Worm (Caenorhabditis elegans) whole organism, L2 larva: ENCODE results near the gene C04A11.5.

Source experiments
- R02D3.7 ChIP-seq: fragments of 150-350 bp; optimal IDR thresholded peaks from 2 replicates; lab custom pipeline; 2014; ENCODE audit warnings: missing biosample characterization, missing genetic modification characterization
- Y55F3AM.14 ChIP-seq: fragments of 200-800 bp; sonication (Bioruptor generic); optimal IDR thresholded peaks from 2 replicates; lab custom pipeline; 2018; ENCODE audit warnings: mild to moderate bottlenecking, missing genetic modification characterization, missing compliant biosample characterization
- alr-1 ChIP-seq: fragments of 150-350 bp; optimal IDR thresholded peaks from 2 replicates; lab custom pipeline; 2014; ENCODE audit warnings: missing biosample characterization, missing genetic modification characterization
- blmp-1 ChIP-seq: sonication (generic microtip); optimal IDR thresholded peaks from 2 replicates; lab custom pipeline; 2017; ENCODE audit warnings: missing genetic modification characterization, mild to moderate bottlenecking, missing compliant biosample characterization, antibody characterized with exemption, moderate library complexity; ENCODE audit not compliant: insufficient read depth
- ceh-16 ChIP-seq: fragments of 150-350 bp; optimal IDR thresholded peaks from 2 replicates; lab custom pipeline; 2014; ENCODE audit warnings: missing biosample characterization, missing genetic modification characterization
- ceh-82 ChIP-seq: fragments of 150-350 bp; optimal IDR thresholded peaks from 2 replicates; lab custom pipeline; 2014; ENCODE audit warnings: missing biosample characterization, missing genetic modification characterization
- egl-27 ChIP-seq: sonication (generic microtip); optimal IDR thresholded peaks from 3 replicates; lab custom pipeline; 2017; ENCODE audit warnings: missing biosample characterization, missing genetic modification reagents, missing genetic modification characterization
- elt-1 ChIP-seq: fragments of 150-350 bp; optimal IDR thresholded peaks from 2 replicates; lab custom pipeline; 2014; ENCODE audit warnings: missing biosample characterization, missing genetic modification characterization
- elt-3 ChIP-seq: sonication (generic microtip); optimal IDR thresholded peaks from 2 replicates; lab custom pipeline; 2017; ENCODE audit warnings: missing biosample characterization, missing genetic modification characterization
- lin-11 ChIP-seq: fragments of 150-350 bp; sonication (generic microtip); optimal IDR thresholded peaks from 2 replicates; lab custom pipeline; 2014; ENCODE audit warnings: missing biosample characterization, missing genetic modification characterization, inconsistent platforms, mixed read lengths
- lin-13 ChIP-seq: fragments of 150-350 bp; optimal IDR thresholded peaks from 2 replicates; lab custom pipeline; 2014; ENCODE audit warnings: missing biosample characterization, missing genetic modification reagents, missing genetic modification characterization
- lin-39 ChIP-seq: fragments of 150-350 bp; optimal IDR thresholded peaks from 2 replicates; lab custom pipeline; 2014; ENCODE audit warnings: missing biosample characterization, missing genetic modification reagents, missing genetic modification characterization
- mab-5 ChIP-seq: fragments of 150-350 bp; optimal IDR thresholded peaks from 2 replicates; lab custom pipeline; 2014; ENCODE audit warnings: missing biosample characterization, missing genetic modification characterization
- nhr-10 ChIP-seq: sonication (generic microtip); optimal IDR thresholded peaks from 2 replicates; lab custom pipeline; 2017; ENCODE audit warnings: missing biosample characterization, missing genetic modification characterization
- nhr-12 ChIP-seq: fragments of 150-350 bp; optimal IDR thresholded peaks from 2 replicates; lab custom pipeline; 2014; ENCODE audit warnings: missing biosample characterization, missing genetic modification characterization
- nhr-129 ChIP-seq: fragments of 150-350 bp; optimal IDR thresholded peaks from 2 replicates; lab custom pipeline; 2014; ENCODE audit warnings: missing biosample characterization, missing genetic modification characterization
- nhr-21 ChIP-seq: fragments of 150-350 bp; optimal IDR thresholded peaks from 2 replicates; lab custom pipeline; 2014; ENCODE audit warnings: missing biosample characterization, missing genetic modification characterization
- nhr-237 ChIP-seq: fragments of 150-350 bp; optimal IDR thresholded peaks from 2 replicates; lab custom pipeline; 2014; ENCODE audit warnings: missing biosample characterization, missing genetic modification characterization
- nhr-25 ChIP-seq: fragments of 150-350 bp; sonication (generic microtip); optimal IDR thresholded peaks from 3 replicates; lab custom pipeline; 2014; ENCODE audit warnings: missing biosample characterization, missing genetic modification characterization
- nhr-77 ChIP-seq: fragments of 150-350 bp; optimal IDR thresholded peaks from 2 replicates; lab custom pipeline; 2014; ENCODE audit warnings: missing biosample characterization, missing genetic modification characterization
- peb-1 ChIP-seq: fragments of 150-350 bp; optimal IDR thresholded peaks from 2 replicates; lab custom pipeline; 2014; ENCODE audit warnings: missing biosample characterization, missing genetic modification characterization
- sem-4 ChIP-seq: fragments of 150-350 bp; optimal IDR thresholded peaks from 2 replicates; lab custom pipeline; 2014; ENCODE audit warnings: missing biosample characterization, missing genetic modification reagents, missing genetic modification characterization
- sma-3 ChIP-seq: sonication (generic microtip); optimal IDR thresholded peaks from 2 replicates; lab custom pipeline; 2016; ENCODE audit warnings: missing genetic modification reagents, missing genetic modification characterization, missing compliant biosample characterization
- sma-9 ChIP-seq, 2 experiments: fragments of 150-350 bp in 1 of 2; sonication (generic microtip) in 1 of 2; optimal IDR thresholded peaks; 2 replicates each; lab custom pipeline; 2014 to 2016; ENCODE audit warnings: missing genetic modification characterization in 2 of 2, mild to moderate bottlenecking in 1 of 2, missing biosample characterization in 1 of 2, missing compliant biosample characterization in 1 of 2, missing genetic modification reagents in 1 of 2, moderate library complexity in 1 of 2
- unc-55 ChIP-seq: fragments of 150-350 bp; sonication (generic microtip); optimal IDR thresholded peaks from 3 replicates; lab custom pipeline; 2014; ENCODE audit warnings: missing biosample characterization, missing genetic modification reagents, missing genetic modification characterization
- zag-1 ChIP-seq: fragments of 150-350 bp; optimal IDR thresholded peaks from 2 replicates; lab custom pipeline; 2014; ENCODE audit warnings: missing biosample characterization, missing genetic modification characterization
- ztf-1 ChIP-seq: fragments of 200-800 bp; sonication (Bioruptor generic); conservative IDR thresholded peaks from 2 replicates; pipeline ENCODE4 v1.3.6; 2022; ENCODE audit warnings: missing genetic modification characterization, missing compliant biosample characterization
- ztf-11 ChIP-seq: sonication (generic microtip); optimal IDR thresholded peaks from 2 replicates; lab custom pipeline; 2017; ENCODE audit warnings: missing biosample characterization, missing genetic modification characterization
- ztf-4 ChIP-seq: fragments of 150-350 bp; optimal IDR thresholded peaks from 2 replicates; lab custom pipeline; 2014; ENCODE audit warnings: missing biosample characterization, missing genetic modification characterization

Gene C04A11.5

DNA sequence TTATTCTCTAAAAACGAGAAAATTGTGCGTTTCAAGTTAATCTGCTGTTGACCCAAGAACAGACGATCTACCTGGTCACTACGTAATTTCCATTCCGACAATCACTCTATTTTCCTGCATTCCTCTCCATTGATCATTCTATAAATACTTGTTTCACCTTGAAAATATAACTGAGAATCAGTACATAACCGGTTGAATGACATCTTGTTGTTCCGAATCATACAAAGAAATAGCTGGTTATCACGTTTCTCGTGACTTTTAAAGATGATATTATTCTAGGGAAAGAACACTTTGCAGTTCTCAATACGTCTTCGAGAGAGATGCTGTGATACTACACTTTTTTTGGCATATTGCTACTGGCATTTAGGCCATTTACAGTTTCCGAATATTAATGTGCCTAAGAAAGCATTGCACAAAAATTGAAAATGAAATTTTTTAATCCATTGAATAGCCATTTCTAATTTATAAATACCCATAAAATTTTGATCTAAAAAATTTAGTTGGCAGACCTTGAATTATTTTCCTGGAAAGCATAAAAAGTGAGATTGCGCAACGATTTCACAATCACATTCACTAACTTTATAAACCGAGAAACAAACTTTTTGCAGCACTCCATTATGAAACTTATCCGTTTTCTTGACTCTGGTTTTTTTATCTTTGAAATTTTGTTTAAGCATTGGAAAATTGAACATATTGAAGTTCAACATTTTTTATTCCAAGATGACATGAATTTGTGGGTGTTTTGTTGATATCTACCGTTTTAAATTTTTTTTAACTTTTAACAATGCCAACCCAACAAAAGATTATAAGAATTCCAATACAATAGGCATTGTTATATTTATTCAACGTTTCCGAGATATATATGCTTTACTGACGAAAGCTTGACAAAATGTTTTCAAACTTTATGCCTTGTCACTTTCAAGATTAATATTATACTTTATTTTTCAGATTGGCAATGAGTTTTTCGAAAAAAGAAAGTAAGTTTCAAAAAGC lies at the start of gene C04A11.5:
TSS of gene C04A11.5 (plus strand) at position 943 of the 993 bp plus-strand sequence.
- peak; percentile 23 for TF ChIP-seq nhr-129 (tag; lab: Kevin White, UChicago)
- TF ChIP-seq sma-3 (GFP tag; lab: Kevin White, UChicago): peak; percentile 28
- no peak for TF ChIP-seq elt-1 (tag; lab: Kevin White, UChicago)
- no peak for TF ChIP-seq egl-27
- TF ChIP-seq nhr-21 (tag; lab: Kevin White, UChicago): peak; percentile 38
- no peak for TF ChIP-seq nhr-10
- TF ChIP-seq sma-9 (GFP tag; optimal IDR thresholded peaks at IDR 0.05; lab: Kevin White, UChicago): peak; percentile 80
- TF ChIP-seq sma-9 (tag; optimal IDR thresholded peaks at IDR 0.05; lab: Kevin White, UChicago): no peak
- peak; percentile 36 for TF ChIP-seq blmp-1 (tag; lab: Kevin White, UChicago)
- TF ChIP-seq nhr-237 (tag; lab: Kevin White, UChicago): no peak
- TF ChIP-seq ceh-16 (tag; lab: Kevin White, UChicago): no peak
- TF ChIP-seq nhr-25 (tag; lab: Kevin White, UChicago): peak; percentile 61
- TF ChIP-seq unc-55 (GFP tag; lab: Kevin White, UChicago): no peak
- TF ChIP-seq alr-1: no peak
- TF ChIP-seq nhr-12 (tag; lab: Kevin White, UChicago): no peak

DNA sequence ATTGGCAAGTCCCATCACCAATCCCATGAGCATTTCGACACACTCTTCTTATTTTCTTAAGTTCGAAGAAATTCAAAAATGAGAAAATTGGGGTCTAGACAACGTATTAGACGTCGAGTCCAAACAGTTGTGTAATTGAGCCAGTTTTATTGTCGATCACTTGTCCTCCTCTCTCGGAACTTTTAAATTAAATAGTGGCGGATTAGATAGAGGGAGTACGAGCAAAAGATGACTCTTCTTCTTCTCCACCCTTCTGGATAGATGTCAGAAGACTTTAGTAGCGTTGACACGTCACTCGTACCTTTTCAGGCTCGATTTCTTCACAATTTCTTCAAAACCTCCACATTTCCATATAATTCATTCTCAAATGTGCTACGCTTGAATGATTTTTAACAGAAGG lies 49.2 kb upstream of the C04A11.5 start:
- TF ChIP-seq mab-5 (tag; lab: Kevin White, UChicago) (no peak), ztf-4 (tag; lab: Kevin White, UChicago) (no peak), zag-1 (tag; lab: Kevin White, UChicago) (no peak), peb-1 (tag; lab: Kevin White, UChicago) (no peak), sem-4 (tag; lab: Kevin White, UChicago) (no peak), nhr-21 (tag; lab: Kevin White, UChicago) (no peak), unc-55 (GFP tag; lab: Kevin White, UChicago) (no peak), ztf-1 (no peak), nhr-77 (no peak), elt-3 (no peak), Y55F3AM.14 (no peak), egl-27 (no peak)

DNA sequence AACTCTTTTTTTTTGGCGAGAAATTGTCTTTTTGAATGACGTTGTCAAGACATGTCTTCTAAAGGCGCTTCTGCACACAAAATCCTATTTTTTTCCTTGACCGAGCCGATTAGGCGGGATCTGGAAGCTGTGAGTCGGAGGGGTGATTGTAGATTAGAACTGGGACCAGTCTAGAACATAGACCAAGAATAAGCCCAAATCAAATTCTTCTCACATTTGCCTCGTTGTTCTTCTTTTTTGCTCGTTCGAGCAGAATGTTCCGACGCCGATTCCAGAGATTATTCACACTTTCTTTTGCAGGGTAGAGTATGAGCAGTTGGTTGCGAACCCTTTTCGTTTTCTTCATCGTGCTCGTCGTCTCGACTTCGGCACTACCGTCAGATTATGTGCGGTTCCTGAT lies 45.8 kb upstream of the C04A11.5 start, which contains the start of gene nlp-53:
TSS of gene nlp-53 (plus strand) at position 301 of the 400 bp plus-strand sequence.
- no peak for TF ChIP-seq sem-4 (tag; lab: Kevin White, UChicago)
- no peak for TF ChIP-seq ceh-82 (tag; lab: Kevin White, UChicago)

DNA sequence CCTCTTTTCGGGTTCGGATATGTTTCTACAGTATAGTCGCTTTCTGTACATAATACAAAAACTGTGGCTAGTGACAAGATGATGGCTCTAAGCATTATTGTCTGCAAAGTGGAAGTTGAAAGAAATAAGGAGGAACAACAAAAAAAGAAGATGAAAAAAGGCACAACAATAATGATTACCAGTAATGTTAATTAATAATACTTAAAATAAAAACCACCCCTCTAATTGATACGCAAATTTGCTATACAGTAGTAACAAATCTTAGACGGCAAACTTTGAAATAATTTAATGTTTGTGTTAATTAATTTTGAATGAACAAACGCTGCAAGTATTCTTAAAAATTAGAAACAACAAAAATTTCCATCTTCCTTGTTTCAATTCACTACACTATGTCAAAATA lies 42.8 kb upstream of the C04A11.5 start, which contains the start of gene Y12A6A.1:
TSS of gene Y12A6A.1 (minus strand) at position 101 of the 400 bp plus-strand sequence.
- TF ChIP-seq lin-11 (tag; lab: Kevin White, UChicago) (no peak), ztf-11 (tag; lab: Kevin White, UChicago) (no peak), Y55F3AM.14 (no peak), lin-39 (tag; lab: Kevin White, UChicago) (no peak), lin-13 (GFP tag; lab: Kevin White, UChicago) (no peak), blmp-1 (tag; lab: Kevin White, UChicago) (no peak), alr-1 (no peak), R02D3.7 (tag; lab: Kevin White, UChicago) (no peak)

DNA sequence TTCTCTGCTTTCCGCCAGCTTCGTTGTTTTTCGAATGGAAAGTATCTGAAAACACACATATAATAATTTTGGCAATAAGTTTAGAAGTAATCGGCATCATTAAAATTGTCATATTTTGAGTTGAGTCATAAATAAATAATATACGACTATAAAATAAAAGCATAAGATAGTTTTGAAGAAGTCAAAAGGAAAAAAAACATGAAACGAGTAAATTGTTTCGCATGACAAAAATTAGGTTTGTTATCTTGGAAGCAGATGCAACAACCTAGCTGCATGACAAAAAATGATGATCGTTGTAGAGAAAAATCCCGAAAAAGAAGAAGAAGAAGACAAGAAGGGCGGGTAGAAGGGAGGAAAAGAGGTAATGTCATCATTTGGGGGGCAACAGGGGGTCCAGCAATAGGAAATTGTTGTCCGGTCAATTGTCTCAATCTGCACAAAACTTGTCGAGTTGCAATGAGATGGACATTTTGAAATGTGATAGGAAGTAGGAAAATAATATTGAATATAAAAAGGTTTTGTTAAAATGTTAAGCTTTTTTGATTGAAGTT lies 33.2 kb upstream of the C04A11.5 start, which contains the start of gene nlg-1:
TSS of gene nlg-1 (minus strand) at position 51 of the 551 bp plus-strand sequence.
- TF ChIP-seq sma-9 (GFP tag; optimal IDR thresholded peaks at IDR 0.05; lab: Kevin White, UChicago) (peak; percentile 6), sma-9 (tag; optimal IDR thresholded peaks at IDR 0.05; lab: Kevin White, UChicago) (no peak), blmp-1 (tag; lab: Kevin White, UChicago) (no peak)
